1 fruit fly cellular context compared by ENCODE assay signal in genomic region chrX:11423277-11423717, dm6.
TF ChIP-seq lines count a peak whose summit lies in the region.

No protein-coding gene starts in this region.

TF ChIP-seq in whole organism, embryonic, 481 proteins besides CTCF, POLR2A, EP300 and RAD21 (continued from another document and continues in another):
- TF ChIP-seq prd (optimal IDR thresholded peaks at IDR 0.05; lab: Kevin White, UChicago) (no peak), prd (GFP tag; IDR thresholded peaks at IDR 0.05; lab: Robert Waterston, UW) (peak; percentile 91), slbo (GFP tag; IDR thresholded peaks at IDR 0.05; lab: Robert Waterston, UW) (peak; percentile 95), CG4820 (GFP tag; optimal IDR thresholded peaks at IDR 0.05; lab: Kevin White, UChicago) (peak; percentile 87), CG6272 (GFP tag; IDR thresholded peaks at IDR 0.05; lab: Robert Waterston, UW) (peak; percentile 84), zfh1 (GFP tag; IDR thresholded peaks at IDR 0.05; lab: Robert Waterston, UW) (peak; percentile 75; the same call in 2 of the 3 replicates), sna (GFP tag; IDR thresholded peaks at IDR 0.05; lab: Robert Waterston, UW; ENCODE audit: partially characterized antibody) (no peak), CG8290 (GFP tag; optimal IDR thresholded peaks at IDR 0.05; lab: Kevin White, UChicago) (peak; percentile 55), CG8290 (tag; optimal IDR thresholded peaks at IDR 0.05; lab: Kevin White, UChicago) (peak in 1 of 2 experiments; percentile 87), pita (GFP tag; optimal IDR thresholded peaks at IDR 0.05; lab: Kevin White, UChicago) (no peak), vvl (GFP tag; IDR thresholded peaks at IDR 0.05; lab: Robert Waterston, UW) (peak; percentile 92), org-1 (GFP tag; optimal IDR thresholded peaks at IDR 0.05; lab: Kevin White, UChicago) (peak; percentile 89), croc (GFP tag; conservative IDR thresholded peaks at IDR 0.05; lab: Robert Waterston, UW) (peak; percentile 41; the same call in 1 of the 3 replicates), CG1792 (GFP tag; optimal IDR thresholded peaks at IDR 0.05; lab: Kevin White, UChicago) (peak; percentile 86), Rfx (GFP tag; IDR thresholded peaks at IDR 0.05; lab: Robert Waterston, UW) (peak; percentile 95), sima (GFP tag; optimal IDR thresholded peaks at IDR 0.05; lab: Kevin White, UChicago) (peak; percentile 78), CG4404 (GFP tag; IDR thresholded peaks at IDR 0.05; lab: Robert Waterston, UW) (peak; percentile 68), ham (GFP tag; IDR thresholded peaks at IDR 0.05; lab: Robert Waterston, UW) (peak; percentile 58; the same call in 1 of the 2 replicates), pnt (GFP tag; optimal IDR thresholded peaks at IDR 0.05; lab: Kevin White, UChicago) (peak; percentile 78), CG12299 (tag; optimal IDR thresholded peaks at IDR 0.05; lab: Kevin White, UChicago) (peak; percentile 78), CG18599 (GFP tag; optimal IDR thresholded peaks at IDR 0.05; lab: Kevin White, UChicago) (peak; percentile 94), Rx (GFP tag; IDR thresholded peaks at IDR 0.05; lab: Robert Waterston, UW) (peak; percentile 75), maf-S (GFP tag; optimal IDR thresholded peaks at IDR 0.05; lab: Kevin White, UChicago) (peak; percentile 86), lola (GFP tag; optimal IDR thresholded peaks at IDR 0.05; lab: Kevin White, UChicago) (peak in 1 of 3 experiments; percentile 39), lbe (GFP tag; optimal IDR thresholded peaks at IDR 0.05; lab: Kevin White, UChicago) (peak; percentile 90), CG14710 (tag; optimal IDR thresholded peaks at IDR 0.05; lab: Kevin White, UChicago) (peak; percentile 51), CG7357 (GFP tag; IDR thresholded peaks at IDR 0.05; lab: Robert Waterston, UW) (peak; percentile 81), Chrac-16 (GFP tag; optimal IDR thresholded peaks at IDR 0.05; lab: Kevin White, UChicago) (peak; percentile 85), CG15073 (GFP tag; optimal IDR thresholded peaks at IDR 0.05; lab: Kevin White, UChicago) (peak; percentile 27), CG9437 (GFP tag; optimal IDR thresholded peaks at IDR 0.05; lab: Kevin White, UChicago) (peak; percentile 82), CG11093 (GFP tag; IDR thresholded peaks at IDR 0.05; lab: Robert Waterston, UW) (peak; percentile 78), zf30C (GFP tag; optimal IDR thresholded peaks at IDR 0.05; lab: Kevin White, UChicago) (peak; percentile 79), NFAT (GFP tag; IDR thresholded peaks at IDR 0.05; lab: Robert Waterston, UW) (peak; percentile 82), CG2199 (GFP tag; IDR thresholded peaks at IDR 0.05; lab: Robert Waterston, UW) (no peak), ftz-f1 (GFP tag; optimal IDR thresholded peaks at IDR 0.05; lab: Kevin White, UChicago) (peak; percentile 55), mam (GFP tag; optimal IDR thresholded peaks at IDR 0.05; lab: Kevin White, UChicago) (peak; percentile 94), pfk (GFP tag; optimal IDR thresholded peaks at IDR 0.05; lab: Kevin White, UChicago) (no peak), Tbp (GFP tag; optimal IDR thresholded peaks at IDR 0.05; lab: Kevin White, UChicago) (no peak), run (tag; optimal IDR thresholded peaks at IDR 0.05; lab: Kevin White, UChicago) (peak; percentile 81), CG7963 (GFP tag; IDR thresholded peaks at IDR 0.05; lab: Robert Waterston, UW; ENCODE audit: partially characterized antibody) (no peak), Fer1 (GFP tag; optimal IDR thresholded peaks at IDR 0.05; lab: Kevin White, UChicago) (peak; percentile 95), tin (GFP tag; optimal IDR thresholded peaks at IDR 0.05; lab: Kevin White, UChicago) (peak; percentile 83), nmo (GFP tag; optimal IDR thresholded peaks at IDR 0.05; lab: Kevin White, UChicago) (peak; percentile 87), Dfd (GFP tag; optimal IDR thresholded peaks at IDR 0.05; lab: Kevin White, UChicago) (no peak), toy (GFP tag; IDR thresholded peaks at IDR 0.05; lab: Robert Waterston, UW) (peak; percentile 57; the same call in 1 of the 2 replicates), Sox102F (GFP tag; optimal IDR thresholded peaks at IDR 0.05; lab: Kevin White, UChicago) (peak; percentile 91), CG14014 (GFP tag; IDR thresholded peaks at IDR 0.05; lab: Robert Waterston, UW) (peak; percentile 91), Eip74EF (GFP tag; optimal IDR thresholded peaks at IDR 0.05; lab: Kevin White, UChicago) (peak in 1 of 2 experiments; percentile 97), CG5245 (GFP tag; optimal IDR thresholded peaks at IDR 0.05; lab: Kevin White, UChicago) (peak; percentile 82), Oli (tag; optimal IDR thresholded peaks at IDR 0.05; lab: Kevin White, UChicago) (peak; percentile 92), Vsx1 (GFP tag; optimal IDR thresholded peaks at IDR 0.05; lab: Kevin White, UChicago) (peak; percentile 65), ash1 (GFP tag; optimal IDR thresholded peaks at IDR 0.05; lab: Kevin White, UChicago) (no peak), vnd (GFP tag; IDR thresholded peaks at IDR 0.05; lab: Robert Waterston, UW; ENCODE audit: partially characterized antibody) (no peak), YL-1 (GFP tag; optimal IDR thresholded peaks at IDR 0.05; lab: Kevin White, UChicago) (peak; percentile 16), unpg (GFP tag; optimal IDR thresholded peaks at IDR 0.05; lab: Kevin White, UChicago) (peak; percentile 93), kni (GFP tag; optimal IDR thresholded peaks at IDR 0.05; lab: Kevin White, UChicago) (no peak), CG14860 (GFP tag; IDR thresholded peaks at IDR 0.05; lab: Robert Waterston, UW; ENCODE audit: partially characterized antibody) (no peak), zfh2 (GFP tag; optimal IDR thresholded peaks at IDR 0.05; lab: Kevin White, UChicago) (peak; percentile 87), dati (GFP tag; IDR thresholded peaks at IDR 0.05; lab: Robert Waterston, UW) (peak; percentile 75; the same call in 1 of the 2 replicates), MESR4 (GFP tag; optimal IDR thresholded peaks at IDR 0.05; lab: Kevin White, UChicago) (peak; percentile 14), ranshi (GFP tag; IDR thresholded peaks at IDR 0.05; lab: Robert Waterston, UW) (peak; percentile 85), CG10654 (GFP tag; optimal IDR thresholded peaks at IDR 0.05; lab: Kevin White, UChicago) (peak; percentile 88), Hmr (GFP tag; optimal IDR thresholded peaks at IDR 0.05; lab: Kevin White, UChicago) (peak; percentile 95), odd (GFP tag; optimal IDR thresholded peaks at IDR 0.05; lab: Kevin White, UChicago) (peak; percentile 85), E2f2 (GFP tag; IDR thresholded peaks at IDR 0.05; lab: Robert Waterston, UW) (peak; percentile 68), wek (GFP tag; optimal IDR thresholded peaks at IDR 0.05; lab: Kevin White, UChicago) (peak; percentile 67), CG3065 (GFP tag; optimal IDR thresholded peaks at IDR 0.05; lab: Kevin White, UChicago) (peak; percentile 66), Elba2 (GFP tag; optimal IDR thresholded peaks at IDR 0.05; lab: Kevin White, UChicago) (peak; percentile 59), slou (GFP tag; optimal IDR thresholded peaks at IDR 0.05; lab: Kevin White, UChicago) (peak; percentile 76), CG2889 (GFP tag; IDR thresholded peaks at IDR 0.05; lab: Robert Waterston, UW) (peak; percentile 86), Spps (tag; optimal IDR thresholded peaks at IDR 0.05; lab: Kevin White, UChicago) (no peak), ase (GFP tag; IDR thresholded peaks at IDR 0.05; lab: Robert Waterston, UW) (peak; percentile 82; the same call in 2 of the 3 replicates), Antp (GFP tag; optimal IDR thresholded peaks at IDR 0.05; lab: Kevin White, UChicago) (peak; percentile 88), CG34422 (GFP tag; IDR thresholded peaks at IDR 0.05; lab: Robert Waterston, UW) (peak; percentile 89), az2 (GFP tag; optimal IDR thresholded peaks at IDR 0.05; lab: Kevin White, UChicago) (peak; percentile 85), btn (GFP tag; optimal IDR thresholded peaks at IDR 0.05; lab: Kevin White, UChicago) (peak; percentile 79), ac (GFP tag; optimal IDR thresholded peaks at IDR 0.05; lab: Kevin White, UChicago) (peak; percentile 28), tna (GFP tag; IDR thresholded peaks at IDR 0.05; lab: Robert Waterston, UW; ENCODE audit: partially characterized antibody) (no peak), ro (GFP tag; IDR thresholded peaks at IDR 0.05; lab: Robert Waterston, UW) (peak; percentile 38; the same call in 1 of the 2 replicates), gfzf (GFP tag; optimal IDR thresholded peaks at IDR 0.05; lab: Kevin White, UChicago) (no peak), CG9609 (GFP tag; optimal IDR thresholded peaks at IDR 0.05; lab: Kevin White, UChicago) (peak; percentile 87), CG33557 (GFP tag; optimal IDR thresholded peaks at IDR 0.05; lab: Kevin White, UChicago) (no peak), slp2 (GFP tag; optimal IDR thresholded peaks at IDR 0.05; lab: Kevin White, UChicago) (peak; percentile 86), stc (GFP tag; IDR thresholded peaks at IDR 0.05; lab: Robert Waterston, UW) (peak; percentile 85), ttk (GFP tag; IDR thresholded peaks at IDR 0.05; lab: Robert Waterston, UW) (peak; percentile 83), Hr78 (GFP tag; optimal IDR thresholded peaks at IDR 0.05; lab: Kevin White, UChicago) (peak in 1 of 2 experiments; percentile 51), Ada2b (GFP tag; IDR thresholded peaks at IDR 0.05; lab: Robert Waterston, UW) (peak; percentile 92), CG17385 (GFP tag; optimal IDR thresholded peaks at IDR 0.05; lab: Kevin White, UChicago) (peak; percentile 87), CG3281 (GFP tag; optimal IDR thresholded peaks at IDR 0.05; lab: Kevin White, UChicago) (peak; percentile 93), seq (GFP tag; IDR thresholded peaks at IDR 0.05; lab: Robert Waterston, UW) (peak; percentile 92; the same call in 1 of the 2 replicates), Hr3 (GFP tag; optimal IDR thresholded peaks at IDR 0.05; lab: Kevin White, UChicago) (peak; percentile 82), tup (GFP tag; optimal IDR thresholded peaks at IDR 0.05; lab: Kevin White, UChicago) (peak; percentile 74), Mad (GFP tag; optimal IDR thresholded peaks at IDR 0.05; lab: Kevin White, UChicago) (peak; percentile 80), CG4360 (GFP tag; IDR thresholded peaks at IDR 0.05; lab: Robert Waterston, UW) (0 out of 2 replicates have a peak, but pooled peaks have one; percentile 15), CG9215 (GFP tag; IDR thresholded peaks at IDR 0.05; lab: Robert Waterston, UW) (peak; percentile 79), CG6765 (GFP tag; optimal IDR thresholded peaks at IDR 0.05; lab: Kevin White, UChicago) (peak; percentile 79), CG14965 (GFP tag; optimal IDR thresholded peaks at IDR 0.05; lab: Kevin White, UChicago; ENCODE audit: borderline replicate concordance) (peak; percentile 47), Doc3 (GFP tag; IDR thresholded peaks at IDR 0.05; lab: Robert Waterston, UW; ENCODE audit: partially characterized antibody) (no peak), CG3838 (GFP tag; optimal IDR thresholded peaks at IDR 0.05; lab: Kevin White, UChicago) (peak; percentile 50), Blimp-1 (GFP tag; optimal IDR thresholded peaks at IDR 0.05; lab: Kevin White, UChicago) (peak; percentile 75), CG7556 (GFP tag; optimal IDR thresholded peaks at IDR 0.05; lab: Kevin White, UChicago) (peak; percentile 93), sens (GFP tag; lab: Kevin White, UChicago) (peak; percentile 96), Drgx (GFP tag; IDR thresholded peaks at IDR 0.05; lab: Robert Waterston, UW) (peak; percentile 80), CG2712 (tag; optimal IDR thresholded peaks at IDR 0.05; lab: Kevin White, UChicago) (peak; percentile 84), CG4282 (GFP tag; optimal IDR thresholded peaks at IDR 0.05; lab: Kevin White, UChicago) (peak; percentile 82), CG7786 (GFP tag; optimal IDR thresholded peaks at IDR 0.05; lab: Kevin White, UChicago) (peak; percentile 92), CG30403 (GFP tag; optimal IDR thresholded peaks at IDR 0.05; lab: Kevin White, UChicago) (peak; percentile 90), Meics (GFP tag; optimal IDR thresholded peaks at IDR 0.05; lab: Kevin White, UChicago) (peak; percentile 93), kah (GFP tag; optimal IDR thresholded peaks at IDR 0.05; lab: Kevin White, UChicago) (peak; percentile 65), CG4424 (GFP tag; optimal IDR thresholded peaks at IDR 0.05; lab: Kevin White, UChicago) (peak; percentile 90), CG4707 (GFP tag; optimal IDR thresholded peaks at IDR 0.05; lab: Kevin White, UChicago) (peak; percentile 56), CG1603 (tag; optimal IDR thresholded peaks at IDR 0.05; lab: Kevin White, UChicago) (peak; percentile 89), vfl (GFP tag; optimal IDR thresholded peaks at IDR 0.05; lab: Kevin White, UChicago) (peak; percentile 82), CG18011 (GFP tag; optimal IDR thresholded peaks at IDR 0.05; lab: Kevin White, UChicago) (peak; percentile 69), CG9817 (tag; optimal IDR thresholded peaks at IDR 0.05; lab: Kevin White, UChicago) (peak; percentile 85), CG11560 (tag; IDR thresholded peaks at IDR 0.05; lab: Robert Waterston, UW) (peak; percentile 79), Sox100B (GFP tag; optimal IDR thresholded peaks at IDR 0.05; lab: Kevin White, UChicago) (peak; percentile 83), CG31224 (GFP tag; IDR thresholded peaks at IDR 0.05; lab: Robert Waterston, UW) (peak; percentile 78), BtbVII (GFP tag; optimal IDR thresholded peaks at IDR 0.05; lab: Kevin White, UChicago) (peak; percentile 92), CG4328 (GFP tag; optimal IDR thresholded peaks at IDR 0.05; lab: Kevin White, UChicago) (peak; percentile 65), CG4730 (GFP tag; IDR thresholded peaks at IDR 0.05; lab: Robert Waterston, UW) (peak; percentile 80), CG12391 (tag; optimal IDR thresholded peaks at IDR 0.05; lab: Kevin White, UChicago) (peak; percentile 83), CG13296 (GFP tag; optimal IDR thresholded peaks at IDR 0.05; lab: Kevin White, UChicago) (peak; percentile 89), Nf-YA (GFP tag; IDR thresholded peaks at IDR 0.05; lab: Robert Waterston, UW) (peak; percentile 80), bsh (GFP tag; optimal IDR thresholded peaks at IDR 0.05; lab: Kevin White, UChicago) (peak in 1 of 2 experiments; percentile 79), CG11085 (GFP tag; IDR thresholded peaks at IDR 0.05; lab: Robert Waterston, UW) (peak; percentile 83), fd102C (GFP tag; optimal IDR thresholded peaks at IDR 0.05; lab: Kevin White, UChicago) (no peak), CG5180 (GFP tag; optimal IDR thresholded peaks at IDR 0.05; lab: Kevin White, UChicago) (peak; percentile 75), CG1602 (GFP tag; optimal IDR thresholded peaks at IDR 0.05; lab: Kevin White, UChicago) (peak; percentile 79), CG1832 (GFP tag; optimal IDR thresholded peaks at IDR 0.05; lab: Kevin White, UChicago) (peak; percentile 56)
